Worm (Caenorhabditis elegans) whole organism, L1 larva: ENCODE data around the gene Y51A2D.18.
A peak's percentile ranks its signal among the peaks of the same experiment; 100 is the strongest.

Experiments
- aha-1 ChIP-seq: fragments of 150-350 bp; optimal IDR thresholded peaks from 2 replicates; lab custom pipeline; 2014; ENCODE audit warnings: missing biosample characterization, missing genetic modification characterization
- ceh-8 ChIP-seq: fragments of 200-800 bp; sonication (Bioruptor generic); optimal IDR thresholded peaks from 2 replicates; lab custom pipeline; 2018; ENCODE audit warnings: mild to moderate bottlenecking, missing genetic modification characterization, moderate library complexity, missing compliant biosample characterization
- ceh-82 ChIP-seq, 3 experiments: fragments of 150-350 bp in 1 of 3; sonication (generic microtip) in 2 of 3; optimal IDR thresholded peaks; 2 replicates each; lab custom pipeline; 2014 to 2017; ENCODE audit warnings: missing biosample characterization in 3 of 3, missing genetic modification characterization in 3 of 3
- ces-1 ChIP-seq: fragments of 150-350 bp; optimal IDR thresholded peaks from 2 replicates; lab custom pipeline; 2014; ENCODE audit warnings: missing biosample characterization, missing genetic modification reagents, missing genetic modification characterization
- dsc-1 ChIP-seq: sonication (generic microtip); optimal IDR thresholded peaks from 2 replicates; lab custom pipeline; 2016; ENCODE audit warnings: mild to moderate bottlenecking, missing genetic modification characterization, missing compliant biosample characterization
- efl-1 ChIP-seq, 4 experiments: fragments of 150-350 bp; optimal IDR thresholded peaks in 3 of 4; peaks in 1 of 4; 1 replicate in 1 of 4; 2 replicates in 3 of 4; lab custom pipeline; 2014; ENCODE audit warnings: missing biosample characterization in 2 of 4, missing genetic modification characterization in 2 of 4, missing genetic modification reagents in 2 of 4
- egl-13 ChIP-seq: sonication (generic microtip); optimal IDR thresholded peaks from 2 replicates; lab custom pipeline; 2016; ENCODE audit warnings: missing genotype, missing genetic modification reagents, missing genetic modification characterization, missing compliant biosample characterization
- elt-2 ChIP-seq: sonication (generic microtip); optimal IDR thresholded peaks from 2 replicates; lab custom pipeline; 2016; ENCODE audit warnings: missing genetic modification characterization, mild to moderate bottlenecking, inconsistent platforms, missing compliant biosample characterization, missing genetic modification reagents
- elt-3 ChIP-seq, 6 experiments: fragments of 150-350 bp in 1 of 6; sonication (generic microtip); optimal IDR thresholded peaks; 2 replicates each; lab custom pipeline; 2017 to 2018; ENCODE audit warnings: missing biosample characterization in 6 of 6, missing genetic modification characterization in 6 of 6, inconsistent platforms in 1 of 6
- fos-1 ChIP-seq: fragments of 150-350 bp; optimal IDR thresholded peaks from 2 replicates; lab custom pipeline; 2014; ENCODE audit warnings: missing biosample characterization, missing genetic modification characterization
- hlh-17 ChIP-seq: fragments of 200-800 bp; sonication (Bioruptor generic); optimal IDR thresholded peaks from 2 replicates; lab custom pipeline; 2018; ENCODE audit warnings: missing genetic modification characterization, mild to moderate bottlenecking, missing compliant biosample characterization, moderate library complexity, borderline replicate concordance
- hlh-4 ChIP-seq: sonication (generic microtip); optimal IDR thresholded peaks from 2 replicates; lab custom pipeline; 2016; ENCODE audit warnings: mild to moderate bottlenecking, missing genetic modification characterization, missing compliant biosample characterization
- irx-1 ChIP-seq: sonication (generic microtip); optimal IDR thresholded peaks from 2 replicates; lab custom pipeline; 2016; ENCODE audit warnings: missing genetic modification characterization, missing compliant biosample characterization
- jun-1 ChIP-seq: fragments of 150-350 bp; optimal IDR thresholded peaks from 2 replicates; lab custom pipeline; 2014; ENCODE audit warnings: missing biosample characterization, missing genetic modification reagents, missing genetic modification characterization
- lin-13 ChIP-seq: fragments of 150-350 bp; optimal IDR thresholded peaks from 2 replicates; lab custom pipeline; 2014; ENCODE audit warnings: missing biosample characterization, missing genetic modification reagents, missing genetic modification characterization
- lin-39 ChIP-seq: fragments of 150-350 bp; optimal IDR thresholded peaks from 2 replicates; lab custom pipeline; 2014; ENCODE audit warnings: missing biosample characterization, missing genetic modification reagents, missing genetic modification characterization
- lir-3 ChIP-seq: sonication (generic microtip); optimal IDR thresholded peaks from 2 replicates; lab custom pipeline; 2016; ENCODE audit warnings: mild to moderate bottlenecking, missing genetic modification characterization, moderate library complexity, missing compliant biosample characterization; ENCODE audit not compliant: poor library complexity
- lsy-2 ChIP-seq, 2 experiments: fragments of 150-350 bp; optimal IDR thresholded peaks; 2 replicates each; lab custom pipeline; 2014; ENCODE audit warnings: missing biosample characterization in 2 of 2, missing genetic modification characterization in 2 of 2
- mab-9 ChIP-seq: fragments of 200-800 bp; sonication (Bioruptor generic); IDR thresholded peaks from 2 replicates; pipeline ENCODE4 v1.3.6; 2022; ENCODE audit warnings: missing genetic modification reagents, missing genetic modification characterization, missing compliant biosample characterization
- mdl-1 ChIP-seq, 2 experiments: fragments of 150-350 bp; optimal IDR thresholded peaks; 2 replicates each; lab custom pipeline; 2014 to 2017; ENCODE audit warnings: missing biosample characterization in 2 of 2, missing genetic modification characterization in 2 of 2, inconsistent platforms in 1 of 2
- nhr-19 ChIP-seq: fragments of 200-800 bp; sonication (Bioruptor generic); conservative IDR thresholded peaks from 2 replicates; pipeline ENCODE4 v1.3.6; 2022; ENCODE audit warnings: missing genetic modification characterization, missing compliant biosample characterization
- nhr-20 ChIP-seq: sonication (generic microtip); optimal IDR thresholded peaks from 2 replicates; lab custom pipeline; 2016; ENCODE audit warnings: mild to moderate bottlenecking, missing genetic modification characterization, missing compliant biosample characterization
- nhr-237 ChIP-seq: fragments of 150-350 bp; optimal IDR thresholded peaks from 2 replicates; lab custom pipeline; 2014; ENCODE audit warnings: missing biosample characterization, missing genetic modification characterization
- nhr-28 ChIP-seq: fragments of 150-350 bp; optimal IDR thresholded peaks from 2 replicates; lab custom pipeline; 2014; ENCODE audit warnings: missing biosample characterization, missing genetic modification characterization
- nhr-47 ChIP-seq: sonication (generic microtip); optimal IDR thresholded peaks from 2 replicates; lab custom pipeline; 2016; ENCODE audit warnings: mild to moderate bottlenecking, missing genetic modification characterization, moderate library complexity, missing compliant biosample characterization
- nhr-76 ChIP-seq: sonication (generic microtip); optimal IDR thresholded peaks from 2 replicates; lab custom pipeline; 2017; ENCODE audit warnings: missing biosample characterization, missing genetic modification characterization
- nhr-84 ChIP-seq: sonication (generic microtip); optimal IDR thresholded peaks from 2 replicates; lab custom pipeline; 2017; ENCODE audit warnings: missing biosample characterization, missing genetic modification characterization
- nhr-85 ChIP-seq: sonication (generic microtip); peaks from one replicate; lab custom pipeline; 2016; ENCODE audit warnings: missing genetic modification characterization, inconsistent platforms, missing compliant biosample characterization
- nhr-90 ChIP-seq: sonication (generic microtip); optimal IDR thresholded peaks from 2 replicates; lab custom pipeline; 2016; ENCODE audit warnings: mild to moderate bottlenecking, missing genetic modification characterization, missing compliant biosample characterization; ENCODE audit not compliant: poor library complexity
- pqm-1 ChIP-seq: sonication (generic microtip); optimal IDR thresholded peaks from 3 replicates; lab custom pipeline; 2017; ENCODE audit warnings: missing biosample characterization, missing genetic modification characterization
- rnt-1 ChIP-seq: sonication (generic microtip); optimal IDR thresholded peaks from 2 replicates; lab custom pipeline; 2016; ENCODE audit warnings: mild to moderate bottlenecking, missing genetic modification characterization, moderate library complexity, missing compliant biosample characterization
- skn-1 ChIP-seq: fragments of 150-350 bp; optimal IDR thresholded peaks from 2 replicates; lab custom pipeline; 2014; ENCODE audit warnings: missing biosample characterization, missing genetic modification characterization
- unc-130 ChIP-seq: fragments of 150-350 bp; optimal IDR thresholded peaks from 2 replicates; lab custom pipeline; 2017; ENCODE audit warnings: missing biosample characterization, missing genetic modification characterization, inconsistent platforms
- ztf-4 ChIP-seq: fragments of 150-350 bp; optimal IDR thresholded peaks from 2 replicates; lab custom pipeline; 2014; ENCODE audit warnings: missing biosample characterization, missing genetic modification characterization

The Y51A2D.18 gene

DNA sequence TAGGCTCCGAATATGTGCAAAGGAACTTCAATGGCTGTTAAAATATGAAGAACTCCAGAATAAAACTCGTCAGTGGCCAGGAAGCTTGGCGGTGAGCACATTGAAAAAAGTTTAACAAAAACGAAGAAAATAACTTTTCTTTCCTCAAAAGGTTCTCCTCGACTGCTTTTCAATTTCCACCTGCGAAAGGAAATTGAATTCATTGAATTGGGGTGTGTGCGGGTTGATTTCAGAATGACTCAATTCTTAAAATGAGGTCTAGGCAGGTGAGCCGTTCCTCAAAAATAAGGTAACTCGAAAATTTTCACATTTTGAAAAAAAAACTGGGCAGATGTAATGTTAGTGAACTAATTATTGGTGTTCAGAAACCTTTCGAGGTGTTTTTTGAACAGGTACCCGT, 13.6 kb downstream of the Y51A2D.18 start, which contains the start of gene srh-182:
srh-182 (minus strand) TSS at position 101 of the 400 bp plus-strand sequence.
- no peak for TF ChIP-seq ztf-4 (tag; lab: Kevin White, UChicago)
- TF ChIP-seq hlh-4 = peak; percentile 41

DNA sequence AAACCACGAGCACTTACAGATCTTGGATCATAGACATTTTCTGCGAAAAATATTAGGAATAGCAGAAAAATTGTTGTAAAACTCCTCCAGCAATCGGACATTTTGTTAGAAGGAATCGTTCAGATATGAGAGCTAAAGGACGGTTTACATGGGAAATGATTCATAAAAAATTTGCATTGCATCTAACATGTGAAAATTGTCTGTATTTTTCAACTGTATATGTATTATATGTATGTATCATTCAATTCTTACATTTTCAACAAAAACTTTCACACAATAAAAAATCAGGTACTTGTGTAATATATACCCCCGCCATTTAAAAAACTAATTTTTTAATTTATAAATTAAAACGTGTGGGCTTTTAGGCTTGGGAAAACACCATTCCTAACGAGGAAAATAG, 19.0 kb downstream of the Y51A2D.18 start, which contains the start of gene ZK228.13:
ZK228.13 (minus strand) TSS at position 101 of the 400 bp plus-strand sequence.
- no peak for TF ChIP-seq aha-1
- TF ChIP-seq irx-1 (tag; lab: Kevin White, UChicago) = no peak
- no peak for TF ChIP-seq lsy-2 (tag; optimal IDR thresholded peaks at IDR 0.05; lab: Kevin White, UChicago)
- no peak for TF ChIP-seq hlh-17
- TF ChIP-seq ceh-82 (tag; optimal IDR thresholded peaks at IDR 0.05; lab: Kevin White, UChicago) = no peak
- TF ChIP-seq mab-9 = no peak
- no peak for TF ChIP-seq nhr-90 (tag; lab: Kevin White, UChicago)
- TF ChIP-seq fos-1 (tag; lab: Kevin White, UChicago) = no peak
- no peak for TF ChIP-seq nhr-85 (tag; lab: Kevin White, UChicago)
- no peak for TF ChIP-seq lin-13 (GFP tag; lab: Kevin White, UChicago)
- TF ChIP-seq nhr-237 (tag; lab: Kevin White, UChicago) = no peak
- no peak for TF ChIP-seq pqm-1 (tag; lab: Kevin White, UChicago)
- no peak for TF ChIP-seq ceh-8
- TF ChIP-seq egl-13 = no peak
- no peak for TF ChIP-seq efl-1 (optimal IDR thresholded peaks at IDR 0.05; lab: Kevin White, UChicago)
- no peak for TF ChIP-seq efl-1 (GFP tag; optimal IDR thresholded peaks at IDR 0.05 in 1 of 2; lab: Kevin White, UChicago)
- no peak for TF ChIP-seq nhr-47
- TF ChIP-seq unc-130 (tag; lab: Kevin White, UChicago) = no peak
- no peak for TF ChIP-seq nhr-84
- no peak for TF ChIP-seq ces-1 (GFP tag; lab: Kevin White, UChicago)

DNA sequence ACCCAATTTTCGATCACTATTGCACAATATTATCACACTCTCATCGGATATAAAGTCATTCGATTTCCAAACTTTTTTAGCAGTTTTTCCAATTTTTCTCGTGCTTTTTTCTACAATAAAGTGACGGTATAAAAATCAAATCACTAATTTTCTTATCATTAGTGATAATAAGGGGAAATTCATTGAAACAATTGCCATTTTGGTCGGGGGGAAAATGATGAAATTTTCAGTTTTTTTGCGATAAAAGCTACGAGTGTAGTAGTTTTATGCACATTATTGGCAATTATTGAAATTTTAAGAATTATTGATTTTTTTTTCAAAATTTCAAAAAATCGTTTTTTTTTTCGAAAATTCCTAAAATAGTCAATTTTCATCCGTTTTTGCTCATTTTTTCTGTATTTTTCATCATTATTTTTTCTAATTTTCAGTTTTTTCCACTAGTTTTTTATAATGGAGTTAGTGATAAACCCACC, 24.7 kb downstream of the Y51A2D.18 start, which contains the start of gene ZK228.4:
ZK228.4 (plus strand) TSS at position 423 of the 473 bp plus-strand sequence.
- TF ChIP-seq pqm-1 (tag; lab: Kevin White, UChicago) (peak; percentile 6), unc-130 (tag; lab: Kevin White, UChicago) (no peak), elt-2 (tag; lab: Kevin White, UChicago) (peak; percentile 55)

DNA sequence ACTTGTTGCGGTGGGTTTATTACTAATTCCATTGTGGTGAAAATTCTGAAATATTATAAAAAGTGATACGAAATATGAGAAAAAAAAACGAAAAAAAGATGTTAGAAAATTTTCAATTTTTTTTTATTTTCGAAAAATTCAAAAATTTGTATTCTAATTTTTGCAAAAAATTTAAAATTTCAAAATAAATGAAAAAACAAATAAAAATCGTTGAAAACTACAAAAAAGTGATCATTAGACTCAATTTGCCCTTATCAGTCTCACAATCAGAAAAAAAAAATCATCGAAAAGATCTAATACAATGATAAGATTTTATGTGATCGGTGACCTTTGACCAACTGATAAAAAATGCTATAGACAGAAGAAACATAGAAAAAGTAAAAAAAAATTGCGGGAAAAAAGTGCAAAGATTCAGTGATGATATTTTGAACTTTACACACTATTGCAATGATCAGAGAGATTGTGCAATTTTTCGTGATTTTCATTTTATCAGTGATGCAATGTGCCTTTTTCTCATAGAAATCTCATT, 25.8 kb downstream of the Y51A2D.18 start, which contains the start of gene ZK228.3:
ZK228.3 (minus strand) TSS at position 51 of the 529 bp plus-strand sequence.
- TF ChIP-seq nhr-20 (tag; lab: Kevin White, UChicago) (peak; percentile 30), ztf-4 (tag; lab: Kevin White, UChicago) (no peak), elt-3 (tag; optimal IDR thresholded peaks at IDR 0.05; lab: Kevin White, UChicago) (peak in 3 of 6 experiments; percentile 10 to 40 (median 20)), elt-2 (tag; lab: Kevin White, UChicago) (peak; percentile 93)

DNA sequence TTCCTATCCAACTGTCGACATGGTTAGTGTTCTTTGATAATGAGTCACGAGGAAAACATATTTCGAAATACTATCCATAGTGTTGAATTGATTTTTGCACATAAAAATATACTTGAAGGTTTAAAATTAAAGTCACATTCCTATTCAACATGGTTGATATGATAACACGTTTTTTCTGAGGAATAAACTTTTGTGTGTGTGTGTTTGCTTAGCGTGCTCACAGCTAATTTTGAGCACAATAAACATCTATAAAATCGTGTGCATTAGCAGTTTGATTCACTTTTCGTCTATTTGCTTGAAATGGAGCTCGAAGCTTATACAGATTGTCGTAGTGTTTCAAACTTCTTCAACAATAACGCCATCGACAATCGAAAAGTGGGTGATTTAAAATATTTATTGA, 30.5 kb downstream of the Y51A2D.18 start, which contains the start of gene ZK228.10:
ZK228.10 (plus strand) TSS at position 301 of the 400 bp plus-strand sequence.
- TF ChIP-seq pqm-1 (tag; lab: Kevin White, UChicago) (no peak), fos-1 (tag; lab: Kevin White, UChicago) (no peak), nhr-84 (no peak), lir-3 (tag; lab: Kevin White, UChicago) (no peak), unc-130 (tag; lab: Kevin White, UChicago) (no peak), dsc-1 (tag; lab: Kevin White, UChicago) (no peak), irx-1 (tag; lab: Kevin White, UChicago) (no peak), skn-1 (tag; lab: Kevin White, UChicago) (no peak), lin-39 (no peak), nhr-76 (no peak), nhr-90 (tag; lab: Kevin White, UChicago) (no peak), mdl-1 (tag; optimal IDR thresholded peaks at IDR 0.05; lab: Kevin White, UChicago) (no peak), nhr-28 (tag; lab: Kevin White, UChicago) (no peak), rnt-1 (tag; lab: Kevin White, UChicago) (no peak), lsy-2 (tag; optimal IDR thresholded peaks at IDR 0.05; lab: Kevin White, UChicago) (no peak), jun-1 (tag; lab: Kevin White, UChicago) (no peak), nhr-19 (GFP tag; lab: Robert Waterston, UW) (no peak)
